Fruit fly (Drosophila melanogaster) Kc167 (cell line): ENCODE data around the gene abd-A.

Experiments used
- Myc ChIP-seq: fragments of >200 bp; optimal IDR thresholded peaks from 2 replicates; lab custom pipeline; 2017; ENCODE audit warnings: missing external identifiers
- Sin3A ChIP-seq: fragments of >200 bp; optimal IDR thresholded peaks from 2 replicates; lab custom pipeline; 2018; ENCODE audit warnings: missing external identifiers
- h ChIP-seq: fragments of >200 bp; optimal IDR thresholded peaks from 3 replicates; lab custom pipeline; 2018; ENCODE audit warnings: missing external identifiers
- insv ChIP-seq: fragments of >200 bp; optimal IDR thresholded peaks from 3 replicates; lab custom pipeline; 2018; ENCODE audit warnings: missing external identifiers
- psq ChIP-seq: fragments of >200 bp; optimal IDR thresholded peaks from 2 replicates; lab custom pipeline; 2017; ENCODE audit warnings: missing external identifiers
- ttk ChIP-seq: sonication (Bioruptor generic); optimal IDR thresholded peaks from 2 replicates; lab custom pipeline; 2017; ENCODE audit warnings: missing external identifiers

Gene abd-A

dm6 chr3R:16833022-16833421 lies 3.2 kb upstream of the abd-A start:
- TF ChIP-seq insv (lab: Kevin White, UChicago) (no peak), h (lab: Kevin White, UChicago) (no peak), Sin3A (no peak), ttk (lab: Kevin White, UChicago) (no peak), Myc (lab: Kevin White, UChicago) (no peak), psq (lab: Kevin White, UChicago) (no peak)

DNA sequence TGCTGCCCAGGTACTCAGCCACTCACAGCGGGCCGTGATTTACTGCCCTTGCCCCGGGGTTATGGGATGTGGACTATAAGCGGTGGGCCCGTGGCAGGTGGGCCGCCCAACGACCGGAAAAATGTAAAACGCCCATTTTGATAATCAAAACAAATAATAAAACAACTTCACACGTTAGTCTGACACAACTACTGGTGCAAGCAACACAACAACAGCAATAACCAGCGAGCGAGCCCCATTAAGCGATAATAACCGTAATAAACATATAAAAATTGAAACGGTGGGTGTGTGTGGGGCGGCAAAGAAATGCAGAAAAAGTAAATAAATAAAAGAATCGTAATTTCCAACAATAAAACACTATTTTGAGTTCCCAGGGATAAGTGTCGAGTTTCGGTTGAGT lies 2.1 kb upstream of the abd-A start:
- no peak for TF ChIP-seq Sin3A
- no peak for TF ChIP-seq insv (lab: Kevin White, UChicago)
- TF ChIP-seq Myc (lab: Kevin White, UChicago) = no peak
- no peak for TF ChIP-seq ttk (lab: Kevin White, UChicago)
- TF ChIP-seq h (lab: Kevin White, UChicago) = no peak

- TF ChIP-seq Sin3A (no peak), ttk (lab: Kevin White, UChicago) (no peak), Myc (lab: Kevin White, UChicago) (no peak), insv (lab: Kevin White, UChicago) (no peak)
These were observed 691 bp downstream of the abd-A start for dm6 chr3R:16829158-16829557.

dm6 chr3R:16827604-16828003 lies 2.2 kb downstream of the abd-A start:
- TF ChIP-seq Myc (lab: Kevin White, UChicago) = no peak
- TF ChIP-seq ttk (lab: Kevin White, UChicago) = no peak

DNA sequence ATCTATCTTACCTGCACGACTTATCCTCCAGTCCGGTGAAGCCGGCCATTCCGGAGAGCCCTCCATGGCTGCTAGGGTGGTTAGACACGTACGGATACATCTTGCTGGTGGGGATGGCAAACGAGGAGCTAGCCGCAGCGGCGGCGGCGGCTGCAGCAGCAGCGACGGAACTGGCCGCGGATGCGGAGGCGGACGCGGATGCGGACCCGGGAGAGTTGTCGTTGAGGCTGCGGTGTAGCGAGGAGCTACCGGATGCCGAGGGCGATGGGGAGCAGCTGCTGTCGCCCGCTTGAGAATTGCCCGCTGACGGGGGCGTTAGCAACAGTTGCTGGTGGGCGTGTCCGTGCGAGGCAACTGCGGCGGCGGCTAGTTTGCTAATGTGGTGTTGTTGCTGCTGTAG lies 2.7 kb downstream of the abd-A start:
- TF ChIP-seq Sin3A (no peak), insv (lab: Kevin White, UChicago) (no peak), h (lab: Kevin White, UChicago) (no peak), psq (lab: Kevin White, UChicago) (no peak), ttk (lab: Kevin White, UChicago) (no peak), Myc (lab: Kevin White, UChicago) (no peak)

- TF ChIP-seq insv (lab: Kevin White, UChicago) (no peak), ttk (lab: Kevin White, UChicago) (no peak), h (lab: Kevin White, UChicago) (no peak), Myc (lab: Kevin White, UChicago) (no peak)
These were observed 3.5 kb downstream of the abd-A start for dm6 chr3R:16826246-16826816.

- TF ChIP-seq insv (lab: Kevin White, UChicago) = no peak
- no peak for TF ChIP-seq psq (lab: Kevin White, UChicago)
- no peak for TF ChIP-seq ttk (lab: Kevin White, UChicago)
- TF ChIP-seq Sin3A = no peak
- TF ChIP-seq Myc (lab: Kevin White, UChicago) = no peak
- TF ChIP-seq h (lab: Kevin White, UChicago) = no peak
These were observed 7.8 kb downstream of the abd-A start for dm6 chr3R:16822015-16822414.

- TF ChIP-seq h (lab: Kevin White, UChicago) = no peak
These were observed 8.4 kb downstream of the abd-A start for dm6 chr3R:16821473-16821872.

DNA sequence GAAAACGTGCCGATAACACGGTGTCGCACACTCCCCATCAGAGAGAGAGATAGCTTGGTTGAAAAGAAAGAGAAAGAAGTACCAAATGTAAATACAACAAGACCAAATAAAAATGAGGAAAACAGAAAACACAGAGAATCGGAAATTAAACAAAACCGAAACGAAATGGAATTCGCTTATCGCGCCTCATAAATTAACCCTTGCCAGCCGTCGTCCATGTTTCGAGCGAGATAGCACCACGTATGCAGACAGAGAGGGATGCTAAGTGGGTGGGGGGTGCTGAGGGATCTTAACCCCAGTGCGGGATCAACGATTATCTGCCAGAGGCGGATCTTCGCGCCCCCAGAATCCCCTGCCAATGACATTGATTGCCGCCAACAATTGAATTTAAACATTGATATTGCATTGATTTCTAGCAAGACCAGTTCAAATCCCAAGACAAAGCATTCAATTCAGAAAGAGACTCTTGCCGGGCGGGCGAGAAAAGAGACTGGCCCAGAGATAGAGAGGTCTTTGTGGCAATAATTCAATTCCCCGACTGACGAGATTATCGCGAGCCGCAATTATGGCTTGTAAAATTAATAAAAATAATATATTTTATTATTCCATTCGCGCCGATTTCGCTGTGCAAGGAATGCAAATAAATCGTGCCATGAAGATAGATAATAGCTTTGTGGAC lies 10.3 kb downstream of the abd-A start:
- TF ChIP-seq ttk (lab: Kevin White, UChicago) (no peak), Sin3A (no peak), Myc (lab: Kevin White, UChicago) (no peak), psq (lab: Kevin White, UChicago) (no peak), insv (lab: Kevin White, UChicago) (no peak), h (lab: Kevin White, UChicago) (no peak)

DNA sequence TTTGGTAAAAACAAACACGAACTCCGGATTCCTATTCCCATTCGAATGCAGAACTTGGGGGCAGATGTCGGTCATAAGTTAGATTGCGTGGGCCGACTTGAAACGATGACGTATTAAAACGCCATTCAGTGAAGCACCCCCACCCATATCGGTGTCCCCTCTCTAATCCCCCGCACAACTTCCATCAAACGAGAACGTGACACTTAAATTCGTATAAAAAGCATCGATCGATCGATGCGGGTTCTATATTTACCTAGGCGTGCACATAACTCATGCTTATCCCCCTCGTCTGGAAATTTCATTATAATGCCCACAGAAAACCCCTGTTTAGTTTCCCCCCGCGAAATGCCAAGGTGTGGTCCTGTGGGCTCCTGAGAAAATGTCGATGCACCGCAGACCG lies 12.4 kb downstream of the abd-A start:
- TF ChIP-seq h (lab: Kevin White, UChicago) (no peak), Myc (lab: Kevin White, UChicago) (no peak), ttk (lab: Kevin White, UChicago) (no peak), insv (lab: Kevin White, UChicago) (no peak), psq (lab: Kevin White, UChicago) (no peak), Sin3A (no peak)

dm6 chr3R:16815728-16816127 lies 14.1 kb downstream of the abd-A start:
- no peak for TF ChIP-seq insv (lab: Kevin White, UChicago)
- TF ChIP-seq ttk (lab: Kevin White, UChicago) = no peak
- no peak for TF ChIP-seq Sin3A
- TF ChIP-seq psq (lab: Kevin White, UChicago) = no peak
- TF ChIP-seq Myc (lab: Kevin White, UChicago) = no peak
- TF ChIP-seq h (lab: Kevin White, UChicago) = no peak

- TF ChIP-seq h (lab: Kevin White, UChicago) (no peak), Sin3A (no peak), ttk (lab: Kevin White, UChicago) (no peak), insv (lab: Kevin White, UChicago) (no peak), Myc (lab: Kevin White, UChicago) (no peak), psq (lab: Kevin White, UChicago) (no peak)
These were observed 16.6 kb downstream of the abd-A start for dm6 chr3R:16813116-16813752.
